Fruit fly (Drosophila melanogaster): ENCODE data around the gene CadN.

DNA sequence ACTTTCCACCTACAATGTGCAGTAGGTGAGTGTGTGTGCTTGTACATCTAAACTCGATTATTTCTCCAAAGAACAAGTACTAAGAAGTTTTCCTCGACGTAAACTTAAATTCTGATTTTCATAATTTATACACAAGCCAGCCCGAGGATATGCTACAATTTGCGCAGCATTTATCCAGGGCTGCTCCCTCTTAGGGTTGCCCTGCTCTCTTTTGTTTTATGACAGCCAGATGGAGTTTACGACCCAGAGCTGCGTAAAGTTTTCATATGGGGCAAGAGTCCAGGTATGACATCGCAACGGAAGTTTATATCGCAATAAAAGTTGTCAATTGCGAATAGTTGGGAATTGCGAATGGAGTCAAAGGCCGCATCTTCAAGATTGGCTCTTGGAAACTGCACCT, 43.5 kb downstream of the CadN start:
- no peak for TF ChIP-seq CrebA (GFP tag; optimal IDR thresholded peaks at IDR 0.05; ENCODE audit: borderline replicate concordance)
- TF ChIP-seq N (GFP tag; optimal IDR thresholded peaks at IDR 0.05) = no peak
- no peak for TF ChIP-seq Mio (GFP tag; optimal IDR thresholded peaks at IDR 0.05)
- no peak for TF ChIP-seq psq (GFP tag; optimal IDR thresholded peaks at IDR 0.05)
- no peak for TF ChIP-seq foxo (GFP tag; optimal IDR thresholded peaks at IDR 0.05)
- no peak for TF ChIP-seq rgr (GFP tag; optimal IDR thresholded peaks at IDR 0.05)
- TF ChIP-seq dl (GFP tag; optimal IDR thresholded peaks at IDR 0.05; ENCODE audit: insufficient read depth in 1 of 2, partially characterized antibody in 2 of 2) = no peak
- no peak for TF ChIP-seq jim (GFP tag; optimal IDR thresholded peaks at IDR 0.05)
- no peak for TF ChIP-seq Dfd (GFP tag; optimal IDR thresholded peaks at IDR 0.05)
- TF ChIP-seq Hr83 (GFP tag; optimal IDR thresholded peaks at IDR 0.05; ENCODE audit: poor library complexity, severe bottlenecking) = no peak
- TF ChIP-seq pan (optimal IDR thresholded peaks at IDR 0.05) = no peak
